Worm (Caenorhabditis elegans): ENCODE data around the gene F35A5.5.

F35A5.5 gene

DNA sequence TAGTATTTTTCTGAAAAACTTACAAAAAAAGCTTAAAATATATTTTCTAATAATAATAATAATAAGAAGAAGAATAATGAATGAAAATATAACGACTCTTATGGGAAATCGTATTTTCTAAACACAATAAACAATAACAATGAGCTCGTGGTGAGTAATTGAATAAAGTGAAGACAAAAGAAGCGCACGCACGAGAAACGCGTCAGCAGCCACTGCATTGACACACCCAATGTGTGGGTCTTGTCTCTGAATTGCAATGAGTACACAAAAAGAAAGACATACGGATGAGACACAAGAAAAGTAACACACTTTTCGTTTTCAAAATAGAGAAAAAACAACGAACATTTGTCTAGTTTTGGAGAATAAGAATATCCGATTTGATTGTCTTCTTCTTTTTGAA is 7.8 kb upstream of the F35A5.5 start, which contains the start of gene F35A5.8 (continued):
- no peak for TF ChIP-seq F33H1.4 (GFP tag; IDR thresholded peaks at IDR 0.05)
- TF ChIP-seq F52B5.7 (tag; optimal IDR thresholded peaks at IDR 0.05): no peak
- no peak for TF ChIP-seq F23B12.7 (tag; optimal IDR thresholded peaks at IDR 0.05; ENCODE audit: insufficient read depth)
- no peak for TF ChIP-seq ekl-4 (GFP tag; IDR thresholded peaks at IDR 0.05)
- no peak for TF ChIP-seq fkh-3 (tag; optimal IDR thresholded peaks at IDR 0.05)
- no peak for TF ChIP-seq lin-26 (GFP tag; IDR thresholded peaks at IDR 0.05)
- TF ChIP-seq attf-6 (GFP tag; IDR thresholded peaks at IDR 0.05): no peak
- TF ChIP-seq sptf-2 (GFP tag; optimal IDR thresholded peaks at IDR 0.05): no peak
- no peak for TF ChIP-seq him-1 (tag; optimal IDR thresholded peaks at IDR 0.05)
- no peak for TF ChIP-seq zfh-2 (GFP tag; conservative IDR thresholded peaks at IDR 0.05)
- no peak for TF ChIP-seq nfya-2 (GFP tag; IDR thresholded peaks at IDR 0.05)
- TF ChIP-seq ztf-28 (GFP tag; IDR thresholded peaks at IDR 0.05): no peak
- no peak for TF ChIP-seq dpl-1 (GFP tag; optimal IDR thresholded peaks at IDR 0.05)
- peak; percentile 48 for TF ChIP-seq mcd-1 (GFP tag; IDR thresholded peaks at IDR 0.05)
- TF ChIP-seq hlh-12 (tag; optimal IDR thresholded peaks at IDR 0.05): no peak
- TF ChIP-seq pbrm-1 (GFP tag; IDR thresholded peaks at IDR 0.05): 0 out of 2 replicates have a peak, but pooled peaks have one; percentile 19
- no peak for TF ChIP-seq chd-7 (tag; optimal IDR thresholded peaks at IDR 0.05)
- no peak for TF ChIP-seq ama-1 (optimal IDR thresholded peaks at IDR 0.05)
- TF ChIP-seq ama-1 (GFP tag; optimal IDR thresholded peaks at IDR 0.05): no peak
- no peak for TF ChIP-seq unc-130 (GFP tag; optimal IDR thresholded peaks at IDR 0.05)
- TF ChIP-seq C06A6.2 (GFP tag; conservative IDR thresholded peaks at IDR 0.05): no peak
- TF ChIP-seq Y53G8AR.9 (GFP tag; conservative IDR thresholded peaks at IDR 0.05): 0 out of 2 replicates have a peak, but pooled peaks have one; percentile 36
- TF ChIP-seq K11D2.4 (GFP tag; IDR thresholded peaks at IDR 0.05): no peak
- no peak for TF ChIP-seq snpc-1.1 (tag; optimal IDR thresholded peaks at IDR 0.05; ENCODE audit: insufficient read depth)

- TF ChIP-seq F33H1.4 (GFP tag; IDR thresholded peaks at IDR 0.05) (no peak), madf-6 (GFP tag; IDR thresholded peaks at IDR 0.05) (no peak), ztf-25 (GFP tag; IDR thresholded peaks at IDR 0.05) (no peak), ZK185.1 (tag; optimal IDR thresholded peaks at IDR 0.05; ENCODE audit: poor library complexity, severe bottlenecking) (no peak), hmg-1.2 (GFP tag; IDR thresholded peaks at IDR 0.05) (no peak), K11D2.4 (GFP tag; IDR thresholded peaks at IDR 0.05) (no peak), nfyb-1 (GFP tag; IDR thresholded peaks at IDR 0.05) (0 out of 2 replicates have a peak, but pooled peaks have one; percentile 35), rcor-1 (GFP tag; IDR thresholded peaks at IDR 0.05) (no peak), lin-35 (GFP tag; optimal IDR thresholded peaks at IDR 0.05) (no peak), F37B4.10 (GFP tag; IDR thresholded peaks at IDR 0.05) (no peak), aptf-2 (GFP tag; conservative IDR thresholded peaks at IDR 0.05) (no peak), ccch-3 (GFP tag; optimal IDR thresholded peaks at IDR 0.05) (no peak), zfh-2 (GFP tag; conservative IDR thresholded peaks at IDR 0.05) (peak; percentile 74), pha-4 (tag; optimal IDR thresholded peaks at IDR 0.05) (no peak)
These were observed 7.2 kb upstream of the F35A5.5 start for ce11 chrX:3802743-3803142.

DNA sequence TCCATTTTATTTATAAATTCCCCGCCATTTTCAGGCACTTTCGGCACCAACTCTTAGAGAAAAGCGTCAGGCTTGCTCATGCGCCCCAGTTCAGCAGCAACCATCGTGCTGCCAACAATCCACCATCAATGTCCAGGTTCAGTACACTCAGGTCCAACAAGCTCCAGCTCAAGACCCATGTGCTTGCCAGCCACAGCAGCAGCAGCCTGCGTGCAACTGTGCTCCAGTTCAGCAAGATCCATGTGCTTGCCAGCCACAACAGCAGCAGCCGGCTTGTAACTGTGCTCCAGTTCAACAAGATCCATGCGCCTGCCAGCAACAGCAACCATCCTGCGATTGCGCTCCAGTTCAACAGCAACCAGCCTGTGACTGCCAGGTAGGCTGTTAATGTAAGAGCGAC is 2.7 kb upstream of the F35A5.5 start:
- TF ChIP-seq snpc-3.4 (tag; optimal IDR thresholded peaks at IDR 0.05): no peak
- no peak for TF ChIP-seq him-1 (tag; optimal IDR thresholded peaks at IDR 0.05)
- TF ChIP-seq F57C9.4 (tag; optimal IDR thresholded peaks at IDR 0.05): no peak
- TF ChIP-seq mel-28 (tag; optimal IDR thresholded peaks at IDR 0.05; ENCODE audit: borderline replicate concordance): no peak
- no peak for TF ChIP-seq F49E8.2 (tag; optimal IDR thresholded peaks at IDR 0.05; ENCODE audit: insufficient read depth)
- no peak for TF ChIP-seq gei-17 (GFP tag; optimal IDR thresholded peaks at IDR 0.05)
- TF ChIP-seq egrh-3 (GFP tag; IDR thresholded peaks at IDR 0.05): 0 out of 2 replicates have a peak, but pooled peaks have one; percentile 9
- no peak for TF ChIP-seq F22D6.2 (tag; optimal IDR thresholded peaks at IDR 0.05)
- no peak for TF ChIP-seq Y79H2A.3 (GFP tag; conservative IDR thresholded peaks at IDR 0.05)
- no peak for TF ChIP-seq bed-1 (GFP tag; IDR thresholded peaks at IDR 0.05)
- TF ChIP-seq aptf-2 (GFP tag; conservative IDR thresholded peaks at IDR 0.05): no peak
- TF ChIP-seq zfh-2 (GFP tag; conservative IDR thresholded peaks at IDR 0.05): peak; percentile 65

Measured in whole organism, young adult.